Worm (Caenorhabditis elegans): ENCODE results near the gene str-176.

str-176 gene

DNA sequence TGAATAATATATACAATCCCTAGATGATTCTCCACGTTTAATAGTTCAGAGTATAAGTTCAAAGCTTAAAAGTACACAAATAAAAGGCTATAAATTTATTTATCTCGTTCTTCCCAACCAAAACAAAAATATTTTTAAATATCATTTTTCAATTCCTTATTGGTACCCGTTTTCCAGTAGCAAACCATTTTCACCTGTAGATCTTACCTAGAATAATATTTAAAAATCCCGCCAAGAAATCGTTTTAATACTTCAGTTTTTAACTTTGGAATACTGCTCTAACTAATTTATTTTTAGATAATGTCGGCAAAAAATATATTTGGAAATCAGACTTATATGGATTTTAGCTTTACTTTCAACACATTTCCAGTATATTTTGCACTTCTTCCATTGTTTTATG, 28.6 kb upstream of the str-176 start, which contains the start of gene sru-7:
Gene sru-7, plus strand, starts transcription at position 301 of the 400 bp plus-strand sequence.
- TF ChIP-seq sox-4 (tag; optimal IDR thresholded peaks at IDR 0.05) (no peak), elt-2 (tag; optimal IDR thresholded peaks at IDR 0.05) (no peak), C04F5.9 (tag; optimal IDR thresholded peaks at IDR 0.05) (no peak), pqm-1 (tag; optimal IDR thresholded peaks at IDR 0.05) (no peak), tbx-2 (tag; optimal IDR thresholded peaks at IDR 0.05) (no peak), unc-62 (GFP tag; optimal IDR thresholded peaks at IDR 0.05) (no peak), Y116A8C.19 (tag; optimal IDR thresholded peaks at IDR 0.05; ENCODE audit: borderline replicate concordance) (no peak), fkh-10 (GFP tag; optimal IDR thresholded peaks at IDR 0.05) (no peak), ceh-90 (tag; optimal IDR thresholded peaks at IDR 0.05) (no peak), mab-9 (GFP tag; IDR thresholded peaks at IDR 0.05) (no peak), F16B12.6 (tag; optimal IDR thresholded peaks at IDR 0.05) (no peak)

DNA sequence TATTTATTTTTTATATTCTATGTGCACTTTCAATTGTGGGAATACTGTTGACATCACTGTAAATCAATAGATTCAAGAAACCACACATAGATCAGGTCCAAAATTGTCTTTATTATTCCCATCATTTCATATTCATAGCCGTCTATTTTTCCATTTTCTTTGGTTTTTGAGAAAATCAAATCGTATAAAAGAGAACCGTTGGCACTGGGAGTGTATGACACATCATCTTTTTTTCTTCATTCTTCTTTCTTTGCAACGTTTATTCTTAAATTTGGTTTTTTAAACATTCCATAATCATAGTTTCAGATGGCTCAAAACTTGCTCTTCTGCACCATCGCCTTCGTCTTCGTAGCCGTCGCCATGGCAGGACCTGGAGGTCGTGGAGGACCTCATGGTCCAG, 26.3 kb upstream of the str-176 start, which contains the start of gene srlf-2:
Gene srlf-2, plus strand, starts transcription at position 301 of the 400 bp plus-strand sequence.
- TF ChIP-seq snu-23 (GFP tag; optimal IDR thresholded peaks at IDR 0.05), result no peak
- no peak for TF ChIP-seq dpl-1 (GFP tag; optimal IDR thresholded peaks at IDR 0.05)
- no peak for TF ChIP-seq nhr-77 (tag; optimal IDR thresholded peaks at IDR 0.05)
- TF ChIP-seq pax-3 (tag; optimal IDR thresholded peaks at IDR 0.05), result no peak
- no peak for TF ChIP-seq hpl-2 (GFP tag; optimal IDR thresholded peaks at IDR 0.05)
- TF ChIP-seq ceh-88 (GFP tag; IDR thresholded peaks at IDR 0.05), result no peak
- no peak for TF ChIP-seq nhr-12 (tag; optimal IDR thresholded peaks at IDR 0.05)
- no peak for TF ChIP-seq skn-1 (tag; optimal IDR thresholded peaks at IDR 0.05)
- no peak for TF ChIP-seq zag-1 (tag; optimal IDR thresholded peaks at IDR 0.05)

DNA sequence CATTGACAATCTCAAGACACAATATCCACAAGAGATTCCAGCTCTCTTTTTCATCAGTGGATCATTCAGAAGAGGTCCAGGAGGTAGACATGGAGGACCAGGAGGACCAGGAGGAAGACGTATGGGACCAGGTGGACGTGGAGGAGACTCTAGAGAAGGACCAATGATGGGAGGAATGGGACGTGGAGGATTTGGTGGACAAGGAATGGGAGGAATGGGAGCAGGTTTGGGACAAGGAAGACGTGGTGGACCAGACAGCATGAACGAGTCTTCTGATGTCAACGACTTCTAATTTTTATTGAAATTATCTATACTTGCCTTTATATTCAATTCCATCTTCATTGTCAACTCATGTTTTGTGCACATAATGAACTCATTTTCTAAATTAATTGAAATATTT, 24.4 kb upstream of the str-176 start:
- TF ChIP-seq tlp-1 (tag; optimal IDR thresholded peaks at IDR 0.05), result no peak
- TF ChIP-seq mep-1 (tag; optimal IDR thresholded peaks at IDR 0.05), result no peak

- TF ChIP-seq lin-39 (tag; optimal IDR thresholded peaks at IDR 0.05), result no peak
- no peak for TF ChIP-seq unc-130 (tag; optimal IDR thresholded peaks at IDR 0.05)
- no peak for TF ChIP-seq ceh-63 (GFP tag; optimal IDR thresholded peaks at IDR 0.05)
- TF ChIP-seq dsc-1 (tag; optimal IDR thresholded peaks at IDR 0.05), result no peak
- TF ChIP-seq ceh-90 (tag; optimal IDR thresholded peaks at IDR 0.05), result no peak
- no peak for TF ChIP-seq lin-14 (GFP tag; optimal IDR thresholded peaks at IDR 0.05)
- no peak for TF ChIP-seq nhr-12 (tag; optimal IDR thresholded peaks at IDR 0.05)
- no peak for TF ChIP-seq mef-2 (tag; optimal IDR thresholded peaks at IDR 0.05)
- TF ChIP-seq snpc-4 (tag; optimal IDR thresholded peaks at IDR 0.05), result no peak
- no peak for TF ChIP-seq efl-1 (optimal IDR thresholded peaks at IDR 0.05)
- no peak for TF ChIP-seq efl-1 (GFP tag; optimal IDR thresholded peaks at IDR 0.05 in 1 of 2)
- no peak for TF ChIP-seq nhr-237 (tag; optimal IDR thresholded peaks at IDR 0.05)
- TF ChIP-seq sptf-1 (tag; optimal IDR thresholded peaks at IDR 0.05), result no peak
- no peak for TF ChIP-seq pag-3 (tag; optimal IDR thresholded peaks at IDR 0.05; ENCODE audit: borderline replicate concordance, insufficient read depth)
- TF ChIP-seq tlp-1 (tag; optimal IDR thresholded peaks at IDR 0.05), result no peak
- no peak for TF ChIP-seq elt-2 (tag; optimal IDR thresholded peaks at IDR 0.05)
- TF ChIP-seq fkh-8 (tag; optimal IDR thresholded peaks at IDR 0.05), result no peak
Measured at ce11 chrIV:8487183-8487582, 23.6 kb upstream of the str-176 start, which contains the start of gene srlf-3. Gene srlf-3 (plus strand): TSS chrIV:8487483.

DNA sequence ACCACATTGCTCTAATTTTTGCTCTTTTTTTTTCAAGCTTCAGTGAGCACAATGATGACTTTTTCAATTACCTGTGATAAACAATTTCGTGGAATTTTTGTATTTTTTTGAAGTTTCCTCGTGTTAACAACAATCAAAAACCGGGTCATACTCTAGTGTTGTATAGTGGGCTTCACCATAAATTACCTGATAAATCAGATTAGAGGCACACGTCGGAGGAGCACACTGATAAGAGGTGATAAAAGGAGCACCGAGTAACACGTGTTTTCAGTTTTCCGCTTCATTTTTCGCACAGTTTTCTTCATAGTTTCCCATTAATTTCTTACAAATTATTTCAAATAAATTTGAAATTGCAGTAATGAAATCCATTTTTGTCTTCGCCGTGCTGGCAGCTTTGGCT, 17.7 kb upstream of the str-176 start, which contains the start of gene spp-8:
Gene spp-8, plus strand, starts transcription at position 357 of the 400 bp plus-strand sequence.
- TF ChIP-seq fkh-10 (GFP tag; optimal IDR thresholded peaks at IDR 0.05) (no peak), mep-1 (tag; optimal IDR thresholded peaks at IDR 0.05) (no peak), egl-27 (tag; optimal IDR thresholded peaks at IDR 0.05) (no peak), nhr-90 (tag; optimal IDR thresholded peaks at IDR 0.05; ENCODE audit: poor library complexity) (no peak), elt-2 (tag; optimal IDR thresholded peaks at IDR 0.05) (peak; percentile 96), snu-23 (GFP tag; optimal IDR thresholded peaks at IDR 0.05) (no peak), grh-1 (GFP tag; IDR thresholded peaks at IDR 0.05) (no peak), lin-39 (tag; optimal IDR thresholded peaks at IDR 0.05) (no peak), nhr-237 (tag; optimal IDR thresholded peaks at IDR 0.05) (no peak), nhr-77 (tag; optimal IDR thresholded peaks at IDR 0.05) (no peak), ama-1 (optimal IDR thresholded peaks at IDR 0.05) (no peak), mdl-1 (tag; optimal IDR thresholded peaks at IDR 0.05) (peak in 1 of 2 experiments; percentile 25), ceh-90 (tag; optimal IDR thresholded peaks at IDR 0.05) (no peak), aly-2 (tag; optimal IDR thresholded peaks at IDR 0.05) (no peak), efl-3 (GFP tag; optimal IDR thresholded peaks at IDR 0.05) (no peak), efl-1 (optimal IDR thresholded peaks at IDR 0.05) (no peak), efl-1 (GFP tag; optimal IDR thresholded peaks at IDR 0.05 in 1 of 2) (peak in 1 of 2 experiments; percentile 45), lin-14 (GFP tag; optimal IDR thresholded peaks at IDR 0.05) (no peak), nhr-76 (tag; optimal IDR thresholded peaks at IDR 0.05) (no peak), nhr-20 (tag; optimal IDR thresholded peaks at IDR 0.05) (peak; percentile 48), mab-9 (GFP tag; IDR thresholded peaks at IDR 0.05) (no peak), C16A3.4 (tag; optimal IDR thresholded peaks at IDR 0.05) (no peak), nhr-47 (tag; optimal IDR thresholded peaks at IDR 0.05) (no peak)

Measured in whole organism, L1 larva.